Worm (Caenorhabditis elegans) whole organism, late embryonic: ENCODE data around the gene ada-2.

Experiments
- Y22D7AL.16 ChIP-seq: sonication (generic microtip); optimal IDR thresholded peaks from 2 replicates; lab custom pipeline; 2016; ENCODE audit warnings: missing genetic modification characterization, missing compliant biosample characterization
- ahr-1 ChIP-seq: sonication (generic microtip); optimal IDR thresholded peaks from 2 replicates; lab custom pipeline; 2016; ENCODE audit warnings: missing genetic modification characterization, missing compliant biosample characterization
- ama-1 ChIP-seq: fragments of 150-350 bp; optimal IDR thresholded peaks from 2 replicates; lab custom pipeline; 2014
- ceh-14 ChIP-seq: sonication (generic microtip); optimal IDR thresholded peaks from 2 replicates; lab custom pipeline; 2016; ENCODE audit warnings: missing genotype, missing genetic modification characterization, missing compliant biosample characterization
- ceh-18 ChIP-seq: sonication (generic microtip); optimal IDR thresholded peaks from 2 replicates; lab custom pipeline; 2016; ENCODE audit warnings: missing genetic modification characterization, missing compliant biosample characterization
- ceh-2 ChIP-seq: sonication (generic microtip); optimal IDR thresholded peaks from 2 replicates; lab custom pipeline; 2016; ENCODE audit warnings: missing genotype, missing genetic modification characterization, missing compliant biosample characterization
- ceh-30 ChIP-seq: fragments of 150-350 bp; optimal IDR thresholded peaks from 2 replicates; lab custom pipeline; 2014; ENCODE audit warnings: missing biosample characterization, missing genetic modification characterization
- ceh-31 ChIP-seq: sonication (generic microtip); optimal IDR thresholded peaks from 2 replicates; lab custom pipeline; 2016; ENCODE audit warnings: missing genetic modification characterization, missing compliant biosample characterization
- ceh-34 ChIP-seq: sonication (generic microtip); optimal IDR thresholded peaks from 2 replicates; lab custom pipeline; 2016; ENCODE audit warnings: mild to moderate bottlenecking, missing genetic modification characterization, missing compliant biosample characterization
- ceh-48 ChIP-seq: sonication (generic microtip); optimal IDR thresholded peaks from 2 replicates; lab custom pipeline; 2016; ENCODE audit warnings: missing genetic modification characterization, inconsistent platforms, missing compliant biosample characterization
- ceh-6 ChIP-seq: fragments of 200-800 bp; sonication (Bioruptor generic); optimal IDR thresholded peaks from 2 replicates; lab custom pipeline; 2018; ENCODE audit warnings: mild to moderate bottlenecking, missing genetic modification characterization, missing compliant biosample characterization
- che-1 ChIP-seq: sonication (generic microtip); optimal IDR thresholded peaks from 2 replicates; lab custom pipeline; 2016; ENCODE audit warnings: mild to moderate bottlenecking, missing genetic modification characterization, missing compliant biosample characterization
- dmd-4 ChIP-seq: sonication (generic microtip); optimal IDR thresholded peaks from 2 replicates; lab custom pipeline; 2016; ENCODE audit warnings: borderline replicate concordance, missing genetic modification characterization, missing compliant biosample characterization
- elt-2 ChIP-seq: sonication (generic microtip); optimal IDR thresholded peaks from 2 replicates; lab custom pipeline; 2016; ENCODE audit warnings: missing genetic modification reagents, missing genetic modification characterization, missing compliant biosample characterization
- elt-4 ChIP-seq: sonication (generic microtip); optimal IDR thresholded peaks from 2 replicates; lab custom pipeline; 2016; ENCODE audit warnings: missing genetic modification characterization, missing compliant biosample characterization
- fax-1 ChIP-seq: sonication (generic microtip); optimal IDR thresholded peaks from 2 replicates; lab custom pipeline; 2016; ENCODE audit warnings: missing genotype, missing genetic modification characterization, missing compliant biosample characterization
- fkh-10 ChIP-seq: fragments of 150-350 bp; optimal IDR thresholded peaks from 2 replicates; lab custom pipeline; 2014; ENCODE audit warnings: missing biosample characterization, missing genetic modification reagents, missing genetic modification characterization
- fkh-6 ChIP-seq: sonication (generic microtip); optimal IDR thresholded peaks from 2 replicates; lab custom pipeline; 2016; ENCODE audit warnings: missing genetic modification characterization, missing compliant biosample characterization
- hlh-13 ChIP-seq: fragments of 200-800 bp; sonication (Bioruptor generic); optimal IDR thresholded peaks from 2 replicates; lab custom pipeline; 2018; ENCODE audit warnings: mild to moderate bottlenecking, missing genetic modification characterization, missing compliant biosample characterization
- hlh-15 ChIP-seq: sonication (generic microtip); optimal IDR thresholded peaks from 2 replicates; lab custom pipeline; 2016; ENCODE audit warnings: missing genetic modification characterization, missing compliant biosample characterization
- hlh-6 ChIP-seq: sonication (generic microtip); optimal IDR thresholded peaks from 2 replicates; lab custom pipeline; 2016; ENCODE audit warnings: missing genotype, missing genetic modification characterization, missing compliant biosample characterization
- hlh-8 ChIP-seq: sonication (generic microtip); optimal IDR thresholded peaks from 2 replicates; lab custom pipeline; 2016; ENCODE audit warnings: missing genotype, missing genetic modification characterization, missing compliant biosample characterization
- lim-6 ChIP-seq: sonication (generic microtip); optimal IDR thresholded peaks from 2 replicates; lab custom pipeline; 2016; ENCODE audit warnings: missing genetic modification characterization, missing compliant biosample characterization
- lin-11 ChIP-seq: fragments of 200-800 bp; sonication (Bioruptor generic); optimal IDR thresholded peaks from 2 replicates; lab custom pipeline; 2018; ENCODE audit warnings: mild to moderate bottlenecking, missing genetic modification characterization, missing compliant biosample characterization
- mec-3 ChIP-seq: sonication (generic microtip); optimal IDR thresholded peaks from 2 replicates; lab custom pipeline; 2016; ENCODE audit warnings: borderline replicate concordance, missing genetic modification characterization, missing compliant biosample characterization
- nfya-1 ChIP-seq: sonication (generic microtip); optimal IDR thresholded peaks from 2 replicates; lab custom pipeline; 2017; ENCODE audit warnings: missing genetic modification characterization, mild to moderate bottlenecking, missing compliant biosample characterization, antibody characterized with exemption, moderate library complexity
- nhr-11 ChIP-seq: fragments of 150-350 bp; optimal IDR thresholded peaks from 2 replicates; lab custom pipeline; 2014; ENCODE audit warnings: missing biosample characterization, missing genetic modification characterization
- odd-2 ChIP-seq: sonication (generic microtip); optimal IDR thresholded peaks from 2 replicates; lab custom pipeline; 2017; ENCODE audit warnings: antibody characterized with exemption, mild to moderate bottlenecking, missing genetic modification characterization, missing compliant biosample characterization
- pag-3 ChIP-seq: sonication (generic microtip); optimal IDR thresholded peaks from 2 replicates; lab custom pipeline; 2016; ENCODE audit warnings: missing compliant biosample characterization, missing genetic modification characterization, borderline replicate concordance
- pat-9 ChIP-seq: fragments of 200-800 bp; sonication (Bioruptor generic); optimal IDR thresholded peaks from 2 replicates; lab custom pipeline; 2018; ENCODE audit warnings: mild to moderate bottlenecking, missing genetic modification characterization, moderate library complexity, missing compliant biosample characterization
- pax-1 ChIP-seq: fragments of 150-350 bp; optimal IDR thresholded peaks from 2 replicates; lab custom pipeline; 2014; ENCODE audit warnings: missing biosample characterization, missing genetic modification characterization
- pha-2 ChIP-seq: sonication (generic microtip); optimal IDR thresholded peaks from 2 replicates; lab custom pipeline; 2017; ENCODE audit warnings: mild to moderate bottlenecking, missing genetic modification characterization, missing compliant biosample characterization
- pha-4 ChIP-seq: fragments of 150-350 bp; optimal IDR thresholded peaks from 2 replicates; lab custom pipeline; 2018; ENCODE audit warnings: missing biosample characterization, missing genetic modification reagents, missing genetic modification characterization
- pqm-1 ChIP-seq: sonication (generic microtip); optimal IDR thresholded peaks from 2 replicates; lab custom pipeline; 2016; ENCODE audit warnings: missing genetic modification characterization, missing compliant biosample characterization
- pros-1 ChIP-seq: fragments of 150-350 bp; optimal IDR thresholded peaks from 2 replicates; lab custom pipeline; 2014; ENCODE audit warnings: missing biosample characterization, missing genetic modification reagents, missing genetic modification characterization
- ref-2 ChIP-seq: sonication (generic microtip); optimal IDR thresholded peaks from 2 replicates; lab custom pipeline; 2016; ENCODE audit warnings: missing genetic modification characterization, missing compliant biosample characterization
- rnt-1 ChIP-seq: sonication (generic microtip); optimal IDR thresholded peaks from 2 replicates; lab custom pipeline; 2016; ENCODE audit warnings: missing genetic modification characterization, missing compliant biosample characterization
- sdc-2 ChIP-seq: sonication (generic microtip); optimal IDR thresholded peaks from 2 replicates; lab custom pipeline; 2016; ENCODE audit warnings: missing genotype, missing genetic modification characterization, missing compliant biosample characterization
- sox-2 ChIP-seq: fragments of 200-800 bp; sonication (Bioruptor generic); IDR thresholded peaks from 2 replicates; pipeline ENCODE4 v1.3.6; 2022; ENCODE audit warnings: missing genetic modification reagents, missing genetic modification characterization, missing compliant biosample characterization
- sox-4 ChIP-seq: sonication (generic microtip); optimal IDR thresholded peaks from 2 replicates; lab custom pipeline; 2017; ENCODE audit warnings: mild to moderate bottlenecking, missing genetic modification characterization, inconsistent platforms, missing compliant biosample characterization
- tbx-2 ChIP-seq: sonication (generic microtip); optimal IDR thresholded peaks from 2 replicates; lab custom pipeline; 2016; ENCODE audit warnings: missing genetic modification characterization, missing compliant biosample characterization
- tbx-7 ChIP-seq: sonication (generic microtip); optimal IDR thresholded peaks from 2 replicates; lab custom pipeline; 2016; ENCODE audit warnings: missing genotype, missing genetic modification characterization, missing compliant biosample characterization
- unc-3 ChIP-seq, 2 experiments: fragments of 200-800 bp in 1 of 2; sonication (Bioruptor generic) in 1 of 2; sonication (generic microtip) in 1 of 2; conservative IDR thresholded peaks in 1 of 2; optimal IDR thresholded peaks in 1 of 2; 2 replicates each; pipeline versions ENCODE4 v1.3.6 to Lab custom; 2016 to 2022; ENCODE audit warnings: missing compliant biosample characterization in 2 of 2, missing genetic modification characterization in 2 of 2, missing genetic modification reagents in 1 of 2
- unc-42 ChIP-seq: sonication (generic microtip); optimal IDR thresholded peaks from 2 replicates; lab custom pipeline; 2016; ENCODE audit warnings: missing genotype, missing genetic modification characterization, missing compliant biosample characterization
- unc-55 ChIP-seq: sonication (generic microtip); optimal IDR thresholded peaks from 2 replicates; lab custom pipeline; 2017; ENCODE audit warnings: missing biosample characterization, missing genetic modification reagents, missing genetic modification characterization
- unc-86 ChIP-seq: sonication (generic microtip); optimal IDR thresholded peaks from 2 replicates; lab custom pipeline; 2016; ENCODE audit warnings: missing genetic modification characterization, missing compliant biosample characterization
- ztf-16 ChIP-seq: sonication (generic microtip); optimal IDR thresholded peaks from 2 replicates; lab custom pipeline; 2017; ENCODE audit warnings: missing genetic modification characterization, missing compliant biosample characterization

ada-2 gene

ce11 chrII:7295917-7296316 lies 43.9 kb downstream of the ada-2 start, which contains the start of gene C30G12.6:
C30G12.6 (minus strand) TSS chrII:7296017.
- TF ChIP-seq nhr-11 (tag; lab: Kevin White, UChicago) (no peak), mec-3 (no peak), ceh-2 (no peak)
- TF ChIP-seq, all 69 proteins: peak for 0

ce11 chrII:7298197-7298682 lies 46.2 kb downstream of the ada-2 start, which contains the start of gene puf-8:
puf-8 (minus strand) TSS chrII:7298247.
- TF ChIP-seq ceh-14 (tag; lab: Kevin White, UChicago) (no peak), pag-3 (no peak), hlh-13 (no peak), unc-55 (no peak), lin-11 (no peak), ahr-1 (tag; lab: Kevin White, UChicago) (no peak), fax-1 (tag; lab: Kevin White, UChicago) (no peak), rnt-1 (tag; lab: Kevin White, UChicago) (no peak), unc-86 (tag; lab: Kevin White, UChicago) (no peak), fkh-6 (tag; lab: Kevin White, UChicago) (no peak), ceh-34 (no peak), pat-9 (no peak), pqm-1 (tag; lab: Kevin White, UChicago) (no peak), ceh-6 (no peak), ceh-31 (no peak), hlh-6 (tag; lab: Kevin White, UChicago) (no peak), pha-2 (tag; lab: Kevin White, UChicago) (no peak), fkh-10 (GFP tag; lab: Kevin White, UChicago) (no peak), ref-2 (tag; lab: Kevin White, UChicago) (no peak)

- TF ChIP-seq ceh-30 (tag; lab: Kevin White, UChicago) (no peak), odd-2 (tag; lab: Kevin White, UChicago) (no peak), ceh-34 (peak; percentile 68)
Observed at ce11 chrII:7299042-7299441, 47.0 kb downstream of the ada-2 start, which contains the start of gene C30G12.1. C30G12.1 (plus strand) TSS chrII:7299342.

ce11 chrII:7301670-7302151 lies 49.7 kb downstream of the ada-2 start, which contains the start of gene cul-4:
cul-4 (plus strand) TSS chrII:7302101.
- TF ChIP-seq fkh-6 (tag; lab: Kevin White, UChicago) (no peak), dmd-4 (tag; lab: Kevin White, UChicago) (no peak), hlh-6 (tag; lab: Kevin White, UChicago) (no peak), ahr-1 (tag; lab: Kevin White, UChicago) (no peak), sox-2 (GFP tag; lab: Robert Waterston, UW) (no peak), nfya-1 (tag; lab: Kevin White, UChicago) (peak; percentile 40), pax-1 (no peak), tbx-7 (tag; lab: Kevin White, UChicago) (no peak), elt-4 (tag; lab: Kevin White, UChicago) (no peak), ztf-16 (no peak), hlh-15 (tag; lab: Kevin White, UChicago) (no peak), pros-1 (tag; lab: Kevin White, UChicago) (no peak), sox-4 (no peak), fkh-10 (GFP tag; lab: Kevin White, UChicago) (no peak), pha-4 (tag; lab: Kevin White, UChicago) (no peak), ceh-18 (tag; lab: Kevin White, UChicago) (no peak), unc-3 (GFP tag; conservative IDR thresholded peaks at IDR 0.05; lab: Robert Waterston, UW) (no peak), unc-3 (tag; optimal IDR thresholded peaks at IDR 0.05; lab: Kevin White, UChicago) (no peak), pha-2 (tag; lab: Kevin White, UChicago) (no peak), ceh-14 (tag; lab: Kevin White, UChicago) (peak; percentile 14), lim-6 (tag; lab: Kevin White, UChicago) (no peak), unc-55 (no peak), tbx-2 (tag; lab: Kevin White, UChicago) (peak; percentile 12), Y22D7AL.16 (tag; lab: Kevin White, UChicago) (no peak), pat-9 (no peak), hlh-8 (no peak), elt-2 (no peak), ceh-6 (no peak), ceh-31 (peak; percentile 10), rnt-1 (tag; lab: Kevin White, UChicago) (no peak), sdc-2 (no peak), che-1 (tag; lab: Kevin White, UChicago) (no peak), ceh-48 (tag; lab: Kevin White, UChicago) (no peak), unc-42 (tag; lab: Kevin White, UChicago) (no peak), ama-1 (lab: Kevin White, UChicago) (no peak)
